Worm (Caenorhabditis elegans) whole organism, L3 larva: Measurements from ENCODE around the gene isw-1.

Experiments
- aly-2 ChIP-seq: fragments of 150-350 bp; optimal IDR thresholded peaks from 2 replicates; lab custom pipeline; 2014; ENCODE audit warnings: missing biosample characterization, missing genetic modification characterization
- elt-3 ChIP-seq, 3 experiments: fragments of 150-350 bp in 1 of 3; sonication (generic microtip) in 2 of 3; optimal IDR thresholded peaks; 2 replicates in 2 of 3; 4 replicates in 1 of 3; lab custom pipeline; 2014 to 2017; ENCODE audit warnings: missing biosample characterization in 3 of 3, missing genetic modification characterization in 3 of 3
- unc-39 ChIP-seq: sonication (generic microtip); optimal IDR thresholded peaks from 4 replicates; lab custom pipeline; 2017; ENCODE audit warnings: missing biosample characterization, missing genetic modification characterization

DNA sequence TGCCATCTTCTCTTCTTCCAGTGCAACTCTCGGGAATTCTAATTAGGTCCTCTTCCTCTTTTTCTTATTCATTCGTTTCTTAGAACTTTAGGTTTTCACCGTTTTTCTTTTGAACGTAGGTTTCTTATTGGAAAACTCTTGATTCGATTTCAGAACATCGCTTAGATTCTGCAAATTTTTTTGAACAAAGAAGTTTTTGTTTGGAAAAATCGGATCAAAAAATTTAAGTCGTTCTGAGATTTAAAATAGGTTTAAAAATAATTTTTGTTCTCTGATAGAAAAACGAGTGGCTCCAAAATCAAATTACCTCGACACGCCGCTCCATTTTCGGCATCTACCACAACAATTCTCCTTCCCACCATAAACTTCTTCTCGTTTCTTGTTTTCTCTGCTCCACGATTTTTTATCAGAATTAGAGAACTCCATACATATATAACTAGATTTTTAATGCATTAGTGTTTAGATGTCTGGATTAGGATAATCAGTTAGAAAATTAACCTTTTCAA is 39.1 kb downstream of the isw-1 start:
- TF ChIP-seq unc-39 (tag; lab: Kevin White, UChicago) = no peak
- TF ChIP-seq aly-2 = no peak
- TF ChIP-seq elt-3 (tag; optimal IDR thresholded peaks at IDR 0.05; lab: Kevin White, UChicago) = no peak
